Worm (Caenorhabditis elegans) whole organism, young adult: ENCODE results near the gene F20D6.8.

Source experiments
- ceh-91 ChIP-seq: fragments of 200-800 bp; sonication (Bioruptor generic); IDR thresholded peaks from 2 replicates; pipeline ENCODE4 v1.3.6; 2022; ENCODE audit warnings: missing genetic modification reagents, missing genetic modification characterization, missing compliant biosample characterization
- gei-17 ChIP-seq: fragments of 200-800 bp; sonication (Bioruptor generic); optimal IDR thresholded peaks from 2 replicates; lab custom pipeline; 2018; ENCODE audit warnings: mild to moderate bottlenecking, missing genetic modification characterization, missing compliant biosample characterization
- nhr-90 ChIP-seq: sonication (generic microtip); optimal IDR thresholded peaks from 2 replicates; lab custom pipeline; 2016; ENCODE audit warnings: missing genotype, mild to moderate bottlenecking, missing genetic modification characterization, missing compliant biosample characterization

DNA sequence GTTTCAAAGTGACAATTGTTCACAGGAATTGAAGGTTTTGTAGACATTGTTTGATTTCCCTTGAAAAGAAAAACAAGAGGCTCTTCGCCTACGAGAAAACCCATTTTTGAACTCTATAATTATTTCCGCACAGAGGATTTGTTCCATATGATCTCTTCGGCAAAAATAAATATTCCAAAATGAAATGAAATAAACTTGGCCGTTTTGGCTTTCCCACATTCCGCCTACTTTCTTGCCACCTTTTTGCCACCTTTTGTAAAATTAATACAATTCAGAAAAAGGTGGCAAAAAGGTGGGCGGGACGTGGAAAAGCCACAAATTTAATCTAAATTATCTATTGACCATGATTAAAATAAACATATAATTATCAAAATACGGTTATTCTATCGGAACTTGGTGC lies 20.4 kb upstream of the F20D6.8 start, which contains the start of gene F20D6.15:
- TF ChIP-seq nhr-90 (tag; lab: Kevin White, UChicago) (no peak), gei-17 (GFP tag; lab: Kevin White, UChicago) (no peak), ceh-91 (GFP tag; lab: Robert Waterston, UW) (no peak)
